Worm (Caenorhabditis elegans) whole organism, L1 larva: ENCODE results near the gene lmd-4.

ENCODE experiments used
- C34B4.2 ChIP-seq: sonication (generic microtip); optimal IDR thresholded peaks from 2 replicates; lab custom pipeline; 2017; ENCODE audit warnings: mild to moderate bottlenecking, missing genetic modification characterization, missing compliant biosample characterization
- aha-1 ChIP-seq: fragments of 150-350 bp; optimal IDR thresholded peaks from 2 replicates; lab custom pipeline; 2014; ENCODE audit warnings: missing biosample characterization, missing genetic modification characterization
- alr-1 ChIP-seq: fragments of 200-800 bp; sonication (Bioruptor generic); optimal IDR thresholded peaks from 2 replicates; lab custom pipeline; 2018; ENCODE audit warnings: borderline replicate concordance, mild to moderate bottlenecking, missing genetic modification characterization, missing compliant biosample characterization
- ceh-63 ChIP-seq: fragments of 200-800 bp; sonication (Bioruptor generic); optimal IDR thresholded peaks from 2 replicates; lab custom pipeline; 2018; ENCODE audit warnings: mild to moderate bottlenecking, missing genetic modification characterization, missing compliant biosample characterization
- ceh-8 ChIP-seq: fragments of 200-800 bp; sonication (Bioruptor generic); optimal IDR thresholded peaks from 2 replicates; lab custom pipeline; 2018; ENCODE audit warnings: mild to moderate bottlenecking, missing genetic modification characterization, moderate library complexity, missing compliant biosample characterization
- efl-1 ChIP-seq, 4 experiments: fragments of 150-350 bp; optimal IDR thresholded peaks in 3 of 4; peaks in 1 of 4; 1 replicate in 1 of 4; 2 replicates in 3 of 4; lab custom pipeline; 2014; ENCODE audit warnings: missing biosample characterization in 2 of 4, missing genetic modification characterization in 2 of 4, missing genetic modification reagents in 2 of 4
- efl-3 ChIP-seq: fragments of 200-800 bp; sonication (Bioruptor generic); optimal IDR thresholded peaks from 2 replicates; lab custom pipeline; 2018; ENCODE audit warnings: mild to moderate bottlenecking, missing genetic modification characterization, missing compliant biosample characterization
- egl-13 ChIP-seq: sonication (generic microtip); optimal IDR thresholded peaks from 2 replicates; lab custom pipeline; 2016; ENCODE audit warnings: missing genotype, missing genetic modification reagents, missing genetic modification characterization, missing compliant biosample characterization
- ets-5 ChIP-seq: fragments of 200-800 bp; sonication (Bioruptor generic); IDR thresholded peaks from 2 replicates; pipeline ENCODE4 v1.3.6; 2022; ENCODE audit warnings: missing genetic modification characterization, missing compliant biosample characterization
- fos-1 ChIP-seq: fragments of 150-350 bp; optimal IDR thresholded peaks from 2 replicates; lab custom pipeline; 2014; ENCODE audit warnings: missing biosample characterization, missing genetic modification characterization
- hlh-17 ChIP-seq: fragments of 200-800 bp; sonication (Bioruptor generic); optimal IDR thresholded peaks from 2 replicates; lab custom pipeline; 2018; ENCODE audit warnings: missing genetic modification characterization, mild to moderate bottlenecking, missing compliant biosample characterization, moderate library complexity, borderline replicate concordance
- jun-1 ChIP-seq: fragments of 150-350 bp; optimal IDR thresholded peaks from 2 replicates; lab custom pipeline; 2014; ENCODE audit warnings: missing biosample characterization, missing genetic modification reagents, missing genetic modification characterization
- lin-14 ChIP-seq: fragments of 200-800 bp; sonication (Bioruptor generic); optimal IDR thresholded peaks from 2 replicates; lab custom pipeline; 2018; ENCODE audit warnings: mild to moderate bottlenecking, missing genetic modification characterization, moderate library complexity, missing compliant biosample characterization
- lin-15B ChIP-seq: fragments of 150-350 bp; sonication (generic microtip); optimal IDR thresholded peaks from 3 replicates; lab custom pipeline; 2014; ENCODE audit warnings: missing biosample characterization, missing genetic modification characterization
- lin-35 ChIP-seq, 2 experiments: fragments of 150-350 bp; optimal IDR thresholded peaks; 2 replicates each; lab custom pipeline; 2014; ENCODE audit warnings: missing biosample characterization in 2 of 2, missing genetic modification characterization in 2 of 2, missing genetic modification reagents in 2 of 2
- lin-39 ChIP-seq: fragments of 150-350 bp; optimal IDR thresholded peaks from 2 replicates; lab custom pipeline; 2014; ENCODE audit warnings: missing biosample characterization, missing genetic modification reagents, missing genetic modification characterization
- lir-3 ChIP-seq: sonication (generic microtip); optimal IDR thresholded peaks from 2 replicates; lab custom pipeline; 2016; ENCODE audit warnings: mild to moderate bottlenecking, missing genetic modification characterization, moderate library complexity, missing compliant biosample characterization; ENCODE audit not compliant: poor library complexity
- mab-9 ChIP-seq: fragments of 200-800 bp; sonication (Bioruptor generic); IDR thresholded peaks from 2 replicates; pipeline ENCODE4 v1.3.6; 2022; ENCODE audit warnings: missing genetic modification reagents, missing genetic modification characterization, missing compliant biosample characterization
- mdl-1 ChIP-seq, 2 experiments: fragments of 150-350 bp; optimal IDR thresholded peaks; 2 replicates each; lab custom pipeline; 2014 to 2017; ENCODE audit warnings: missing biosample characterization in 2 of 2, missing genetic modification characterization in 2 of 2, inconsistent platforms in 1 of 2
- mef-2 ChIP-seq: fragments of 150-350 bp; optimal IDR thresholded peaks from 2 replicates; lab custom pipeline; 2014; ENCODE audit warnings: missing biosample characterization, missing genetic modification characterization
- mep-1 ChIP-seq: fragments of 150-350 bp; optimal IDR thresholded peaks from 2 replicates; lab custom pipeline; 2014; ENCODE audit warnings: missing biosample characterization, missing genetic modification characterization
- nhr-11 ChIP-seq: fragments of 150-350 bp; optimal IDR thresholded peaks from 2 replicates; lab custom pipeline; 2014; ENCODE audit warnings: missing biosample characterization, missing genetic modification characterization
- nhr-20 ChIP-seq: sonication (generic microtip); optimal IDR thresholded peaks from 2 replicates; lab custom pipeline; 2016; ENCODE audit warnings: mild to moderate bottlenecking, missing genetic modification characterization, missing compliant biosample characterization
- nhr-237 ChIP-seq: fragments of 150-350 bp; optimal IDR thresholded peaks from 2 replicates; lab custom pipeline; 2014; ENCODE audit warnings: missing biosample characterization, missing genetic modification characterization
- nhr-47 ChIP-seq: sonication (generic microtip); optimal IDR thresholded peaks from 2 replicates; lab custom pipeline; 2016; ENCODE audit warnings: mild to moderate bottlenecking, missing genetic modification characterization, moderate library complexity, missing compliant biosample characterization
- nhr-71 ChIP-seq: sonication (generic microtip); optimal IDR thresholded peaks from 2 replicates; lab custom pipeline; 2016; ENCODE audit warnings: mild to moderate bottlenecking, missing genetic modification characterization, moderate library complexity, missing compliant biosample characterization
- nhr-77 ChIP-seq: fragments of 150-350 bp; optimal IDR thresholded peaks from 2 replicates; lab custom pipeline; 2014; ENCODE audit warnings: missing biosample characterization, missing genetic modification characterization
- nhr-84 ChIP-seq: sonication (generic microtip); optimal IDR thresholded peaks from 2 replicates; lab custom pipeline; 2017; ENCODE audit warnings: missing biosample characterization, missing genetic modification characterization
- nhr-90 ChIP-seq: sonication (generic microtip); optimal IDR thresholded peaks from 2 replicates; lab custom pipeline; 2016; ENCODE audit warnings: mild to moderate bottlenecking, missing genetic modification characterization, missing compliant biosample characterization; ENCODE audit not compliant: poor library complexity
- pag-3 ChIP-seq: sonication (generic microtip); optimal IDR thresholded peaks from 2 replicates; lab custom pipeline; 2017; ENCODE audit warnings: missing genetic modification characterization, mild to moderate bottlenecking, missing compliant biosample characterization, antibody characterized with exemption, borderline replicate concordance; ENCODE audit not compliant: insufficient read depth
- rnt-1 ChIP-seq: sonication (generic microtip); optimal IDR thresholded peaks from 2 replicates; lab custom pipeline; 2016; ENCODE audit warnings: mild to moderate bottlenecking, missing genetic modification characterization, moderate library complexity, missing compliant biosample characterization
- skn-1 ChIP-seq: fragments of 150-350 bp; optimal IDR thresholded peaks from 2 replicates; lab custom pipeline; 2014; ENCODE audit warnings: missing biosample characterization, missing genetic modification characterization
- sptf-1 ChIP-seq: fragments of 150-350 bp; optimal IDR thresholded peaks from 2 replicates; lab custom pipeline; 2014; ENCODE audit warnings: missing biosample characterization, missing genetic modification characterization
- sup-37 ChIP-seq: fragments of 200-800 bp; sonication (Bioruptor generic); optimal IDR thresholded peaks from 2 replicates; lab custom pipeline; 2018; ENCODE audit warnings: mild to moderate bottlenecking, missing genetic modification characterization, missing compliant biosample characterization
- tbx-2 ChIP-seq: sonication (generic microtip); optimal IDR thresholded peaks from 2 replicates; lab custom pipeline; 2016; ENCODE audit warnings: missing genetic modification characterization, missing compliant biosample characterization
- unc-130 ChIP-seq: fragments of 150-350 bp; optimal IDR thresholded peaks from 2 replicates; lab custom pipeline; 2017; ENCODE audit warnings: missing biosample characterization, missing genetic modification characterization, inconsistent platforms
- ztf-11 ChIP-seq, 2 experiments: sonication (generic microtip); optimal IDR thresholded peaks; 2 replicates each; lab custom pipeline; 2016 to 2017; ENCODE audit warnings: missing genetic modification characterization in 2 of 2, missing biosample characterization in 1 of 2, missing compliant biosample characterization in 1 of 2
- ztf-4 ChIP-seq: fragments of 150-350 bp; optimal IDR thresholded peaks from 2 replicates; lab custom pipeline; 2014; ENCODE audit warnings: missing biosample characterization, missing genetic modification characterization

The lmd-4 gene

DNA sequence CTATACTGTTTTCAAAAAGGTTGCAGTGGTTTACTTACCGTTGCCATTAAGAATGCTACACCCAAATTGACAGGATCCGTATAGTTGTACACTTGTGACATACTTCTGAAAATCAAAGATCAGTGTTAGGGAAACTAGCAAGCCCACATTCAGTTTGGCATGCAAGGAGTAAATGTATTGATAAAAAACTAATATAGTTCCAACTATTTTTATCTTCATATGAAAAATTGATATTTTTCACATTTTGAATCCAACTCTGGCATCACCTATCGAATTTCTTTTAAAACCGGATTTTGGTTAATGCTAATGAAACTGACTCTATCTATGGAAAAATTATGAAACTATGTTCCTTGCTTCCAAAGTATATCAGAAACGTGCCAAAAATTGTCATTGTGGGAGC lies 4.5 kb upstream of the lmd-4 start, which contains the start of gene srx-92:
srx-92 (minus strand) TSS at position 101 of the 400 bp plus-strand sequence.
- no peak for TF ChIP-seq sup-37 (GFP tag; lab: Kevin White, UChicago)
- no peak for TF ChIP-seq lin-39 (tag; lab: Kevin White, UChicago)
- TF ChIP-seq lin-15B = no peak
- no peak for TF ChIP-seq jun-1
- TF ChIP-seq aha-1 (tag; lab: Kevin White, UChicago) = no peak

DNA sequence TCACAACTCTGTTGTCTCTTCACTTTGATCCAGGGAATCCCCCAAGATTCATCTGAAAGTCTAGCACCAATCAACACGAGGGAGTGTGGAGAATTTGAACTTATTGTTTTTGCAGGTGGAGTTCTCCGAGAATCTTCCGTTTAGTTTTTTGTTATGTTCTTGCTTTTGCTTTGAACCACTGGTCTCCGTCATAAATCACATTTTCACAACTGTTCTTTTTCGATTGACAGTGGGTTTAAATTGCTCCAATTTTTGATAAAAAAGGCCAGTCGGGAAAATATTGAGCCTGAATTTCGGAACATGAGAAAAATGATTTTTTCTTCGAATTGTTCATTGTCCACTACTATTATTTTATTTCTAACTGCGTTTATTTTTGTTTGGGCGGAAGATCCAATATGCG lies 1.1 kb upstream of the lmd-4 start, which contains the start of gene F10G2.10:
F10G2.10 (plus strand) TSS at position 301 of the 400 bp plus-strand sequence.
- no peak for TF ChIP-seq C34B4.2 (tag; lab: Kevin White, UChicago)
- no peak for TF ChIP-seq sptf-1 (tag; lab: Kevin White, UChicago)
- TF ChIP-seq nhr-71 (tag; lab: Kevin White, UChicago) = no peak
- TF ChIP-seq hlh-17 (GFP tag; lab: Kevin White, UChicago) = no peak
- no peak for TF ChIP-seq ztf-11 (tag; optimal IDR thresholded peaks at IDR 0.05; lab: Kevin White, UChicago)
- TF ChIP-seq lin-15B = no peak
- no peak for TF ChIP-seq mef-2 (tag; lab: Kevin White, UChicago)
- no peak for TF ChIP-seq rnt-1 (tag; lab: Kevin White, UChicago)
- TF ChIP-seq fos-1 (tag; lab: Kevin White, UChicago) = no peak
- no peak for TF ChIP-seq nhr-90 (tag; lab: Kevin White, UChicago)
- no peak for TF ChIP-seq mab-9 (GFP tag; lab: Robert Waterston, UW)
- TF ChIP-seq lin-35 (GFP tag; optimal IDR thresholded peaks at IDR 0.05; lab: Kevin White, UChicago) = no peak
- TF ChIP-seq ztf-4 = no peak
- TF ChIP-seq nhr-77 (tag; lab: Kevin White, UChicago) = no peak

DNA sequence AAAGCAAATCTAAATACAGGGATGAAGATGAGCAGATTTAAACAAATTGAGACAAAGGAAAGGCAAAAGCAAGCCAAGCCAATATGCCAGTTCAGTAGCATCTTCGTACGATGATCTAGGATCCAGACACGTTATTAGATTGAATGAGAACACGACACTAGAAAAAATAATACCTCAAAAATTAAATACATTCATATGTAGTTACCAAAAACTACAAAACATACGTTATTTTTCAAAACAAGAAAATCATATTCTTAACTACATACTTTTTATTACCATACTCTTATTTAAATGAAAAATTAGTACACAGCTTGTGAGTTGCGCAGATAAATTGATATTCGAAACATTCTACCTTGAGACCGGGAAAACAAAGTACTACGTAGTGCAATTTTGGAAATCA lies 7.6 kb downstream of the lmd-4 start, which contains the start of gene srx-6:
srx-6 (minus strand) TSS at position 101 of the 400 bp plus-strand sequence.
- TF ChIP-seq mdl-1 (tag; optimal IDR thresholded peaks at IDR 0.05; lab: Kevin White, UChicago) (no peak), ets-5 (GFP tag; lab: Robert Waterston, UW) (no peak), nhr-47 (tag; lab: Kevin White, UChicago) (no peak), unc-130 (no peak), fos-1 (tag; lab: Kevin White, UChicago) (no peak), efl-3 (no peak), alr-1 (tag; lab: Kevin White, UChicago) (no peak), nhr-90 (tag; lab: Kevin White, UChicago) (no peak), egl-13 (no peak), tbx-2 (no peak), nhr-84 (no peak), nhr-237 (tag; lab: Kevin White, UChicago) (no peak), mep-1 (tag; lab: Kevin White, UChicago) (no peak), nhr-11 (tag; lab: Kevin White, UChicago) (no peak), lin-14 (GFP tag; lab: Kevin White, UChicago) (no peak), pag-3 (tag; lab: Kevin White, UChicago) (no peak), ceh-8 (GFP tag; lab: Kevin White, UChicago) (no peak), skn-1 (tag; lab: Kevin White, UChicago) (no peak)

DNA sequence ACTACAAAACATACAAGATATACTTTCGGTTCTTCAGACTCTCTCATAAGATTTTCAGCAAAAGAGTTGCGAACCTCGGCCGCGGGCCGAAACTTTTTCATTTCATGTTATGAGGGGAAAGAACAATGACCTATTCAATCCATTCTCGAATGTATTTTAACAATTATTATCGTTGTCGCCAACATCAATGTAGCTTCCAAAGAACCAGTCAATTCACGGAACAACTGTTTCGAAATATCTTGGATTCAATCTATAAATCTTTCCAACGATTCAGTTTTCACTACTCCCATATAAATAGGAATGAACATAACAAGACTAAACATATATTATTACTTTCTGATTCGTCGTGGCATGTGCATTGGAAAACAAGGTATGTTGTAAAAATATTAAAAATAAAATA lies 13.7 kb downstream of the lmd-4 start, which contains the start of gene F07G11.1:
F07G11.1 (plus strand) TSS at position 301 of the 400 bp plus-strand sequence.
- TF ChIP-seq efl-1 (optimal IDR thresholded peaks at IDR 0.05; lab: Kevin White, UChicago) (no peak), efl-1 (GFP tag; optimal IDR thresholded peaks at IDR 0.05 in 1 of 2; lab: Kevin White, UChicago) (peak in 1 of 2 experiments; percentile 28), lir-3 (tag; lab: Kevin White, UChicago) (no peak), nhr-90 (tag; lab: Kevin White, UChicago) (no peak), nhr-20 (tag; lab: Kevin White, UChicago) (no peak), ceh-63 (GFP tag; lab: Kevin White, UChicago) (no peak)
